Worm (Caenorhabditis elegans): ENCODE results near the gene Y75B8A.31.

Y75B8A.31 gene

ce11 chrIII:12351301-12351700, at the start of gene Y75B8A.31, which contains the start of gene pph-4.1 (continued):
- TF ChIP-seq pha-4 (GFP tag; IDR thresholded peaks at IDR 0.05) (peak; percentile 69), pha-4 (tag; optimal IDR thresholded peaks at IDR 0.05) (no peak), zag-1 (tag; optimal IDR thresholded peaks at IDR 0.05) (no peak), ceh-20 (GFP tag; IDR thresholded peaks at IDR 0.05) (peak; percentile 54; the same call in 1 of the 2 replicates), ZK337.2 (GFP tag; IDR thresholded peaks at IDR 0.05) (peak; percentile 77), mes-2 (tag; optimal IDR thresholded peaks at IDR 0.05; ENCODE audit: poor library complexity, severe bottlenecking) (peak; percentile 99), spr-3 (GFP tag; optimal IDR thresholded peaks at IDR 0.05) (no peak), lin-1 (GFP tag; IDR thresholded peaks at IDR 0.05) (peak; percentile 59; the same call in 1 of the 2 replicates), fkh-10 (GFP tag; optimal IDR thresholded peaks at IDR 0.05) (no peak), lsy-2 (tag; optimal IDR thresholded peaks at IDR 0.05) (peak in 1 of 2 experiments; percentile 91), zfp-2 (tag; optimal IDR thresholded peaks at IDR 0.05) (peak; percentile 44), hlh-30 (tag; optimal IDR thresholded peaks at IDR 0.05; ENCODE audit: insufficient read depth) (peak; percentile 67), T26A8.4 (GFP tag; IDR thresholded peaks at IDR 0.05) (peak; percentile 53), dve-1 (tag; optimal IDR thresholded peaks at IDR 0.05; ENCODE audit: insufficient read depth) (peak; percentile 84)

ce11 chrIII:12303084-12303483, 48.4 kb upstream of the Y75B8A.31 start, which contains the start of gene mrp-8:
mrp-8 (minus strand) TSS chrIII:12303184.
- TF ChIP-seq egl-43 (GFP tag; IDR thresholded peaks at IDR 0.05) (no peak), unc-62 (GFP tag; optimal IDR thresholded peaks at IDR 0.05 in 1 of 2) (peak in 1 of 2 experiments; percentile 34), unc-62 (tag; optimal IDR thresholded peaks at IDR 0.05) (no peak), zip-11 (GFP tag; IDR thresholded peaks at IDR 0.05) (no peak)

DNA sequence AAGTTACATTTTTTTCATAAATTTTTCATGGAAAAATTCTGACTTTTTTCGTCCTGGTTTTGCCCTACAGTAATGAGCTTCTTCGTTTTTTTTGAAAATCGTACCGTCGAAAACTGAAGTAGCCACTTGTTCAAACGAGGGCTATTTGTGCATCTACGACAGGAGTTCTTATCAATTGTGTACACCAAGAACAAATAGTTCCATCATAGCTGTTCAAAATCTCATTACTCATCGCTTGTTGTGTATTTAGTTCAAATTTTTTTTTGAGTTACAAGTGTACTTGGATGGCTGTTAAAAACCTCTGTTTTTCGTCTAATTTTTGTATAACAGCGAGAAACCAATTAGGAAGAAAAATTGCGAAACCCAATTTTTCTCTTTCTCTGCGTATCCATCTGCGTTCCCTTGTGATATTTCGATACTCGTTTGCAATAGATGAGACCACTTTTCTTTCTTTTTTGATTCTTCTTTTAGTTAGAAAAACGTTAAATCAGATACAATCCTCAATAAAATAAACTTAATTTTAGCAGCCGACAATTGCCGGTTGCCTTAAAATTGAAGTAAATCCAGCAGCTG, 46.6 kb upstream of the Y75B8A.31 start:
- TF ChIP-seq lsy-2 (tag; optimal IDR thresholded peaks at IDR 0.05) (no peak), nhr-28 (tag; optimal IDR thresholded peaks at IDR 0.05) (peak; percentile 15), nhr-6 (tag; optimal IDR thresholded peaks at IDR 0.05) (no peak), dmd-6 (GFP tag; IDR thresholded peaks at IDR 0.05) (no peak), egl-27 (tag; optimal IDR thresholded peaks at IDR 0.05) (no peak), dmd-9 (GFP tag; IDR thresholded peaks at IDR 0.05) (no peak), Y75B8A.6 (GFP tag; IDR thresholded peaks at IDR 0.05) (no peak), aly-2 (tag; optimal IDR thresholded peaks at IDR 0.05) (no peak), arid-1 (GFP tag; conservative IDR thresholded peaks at IDR 0.05) (no peak), dpl-1 (GFP tag; optimal IDR thresholded peaks at IDR 0.05) (no peak), lin-15B (tag; optimal IDR thresholded peaks at IDR 0.05) (no peak), duxl-1 (tag; optimal IDR thresholded peaks at IDR 0.05; ENCODE audit: poor library complexity) (no peak), zip-11 (GFP tag; IDR thresholded peaks at IDR 0.05) (no peak), hlh-30 (tag; optimal IDR thresholded peaks at IDR 0.05; ENCODE audit: insufficient read depth) (peak; percentile 49), ztf-11 (tag; optimal IDR thresholded peaks at IDR 0.05) (no peak), ama-1 (optimal IDR thresholded peaks at IDR 0.05) (no peak)

ce11 chrIII:12307475-12307874, 44.0 kb upstream of the Y75B8A.31 start, which contains the start of gene pqn-92:
pqn-92 (plus strand) TSS chrIII:12307781.
- TF ChIP-seq nhr-6 (tag; optimal IDR thresholded peaks at IDR 0.05) (peak; percentile 99), lin-39 (tag; optimal IDR thresholded peaks at IDR 0.05) (no peak), dmd-6 (GFP tag; IDR thresholded peaks at IDR 0.05) (peak; percentile 61; the same call in 1 of the 2 replicates), ZK337.2 (GFP tag; IDR thresholded peaks at IDR 0.05) (no peak), mdl-1 (tag; optimal IDR thresholded peaks at IDR 0.05) (no peak), tag-97 (GFP tag; IDR thresholded peaks at IDR 0.05) (no peak), zfp-3 (GFP tag; conservative IDR thresholded peaks at IDR 0.05) (no peak), hlh-11 (tag; optimal IDR thresholded peaks at IDR 0.05) (peak; percentile 27), nhr-28 (tag; optimal IDR thresholded peaks at IDR 0.05) (peak; percentile 65), dve-1 (tag; optimal IDR thresholded peaks at IDR 0.05; ENCODE audit: insufficient read depth) (peak; percentile 14), zag-1 (tag; optimal IDR thresholded peaks at IDR 0.05) (no peak), nhr-77 (tag; optimal IDR thresholded peaks at IDR 0.05) (peak; percentile 26), T20F7.1 (GFP tag; optimal IDR thresholded peaks at IDR 0.05) (no peak), pqm-1 (tag; optimal IDR thresholded peaks at IDR 0.05) (peak; percentile 94), lir-3 (tag; optimal IDR thresholded peaks at IDR 0.05) (no peak)
